Fruit fly (Drosophila melanogaster) whole organism, embryonic: ENCODE data around the gene CG5697.

ENCODE experiments used
- ATbp ChIP-seq: fragments of 200-800 bp; sonication (Bioruptor generic); optimal IDR thresholded peaks from 2 replicates; lab custom pipeline; 2017; ENCODE audit warnings: missing biosample characterization, mild to moderate bottlenecking, missing genetic modification characterization, missing genetic modification reagents
- Awh ChIP-seq: fragments of 200-800 bp; sonication (Bioruptor generic); IDR thresholded peaks from 2 replicates; pipeline ENCODE4, ENCODE4 v1.3.6; 2022; ENCODE audit warnings: missing biosample characterization, missing genetic modification characterization
- CG10565 ChIP-seq: fragments of 200-800 bp; sonication (Bioruptor generic); optimal IDR thresholded peaks from 3 replicates; lab custom pipeline; 2016; ENCODE audit warnings: missing biosample characterization, mild to moderate bottlenecking, missing genetic modification characterization
- CG10959 ChIP-seq: fragments of 200-800 bp; sonication (Bioruptor generic); IDR thresholded peaks from 2 replicates; pipeline ENCODE4 v1.3.6; 2022; ENCODE audit warnings: missing biosample characterization, missing genetic modification characterization
- CG12071 ChIP-seq: fragments of 200-800 bp; sonication (Bioruptor generic); optimal IDR thresholded peaks from 3 replicates; lab custom pipeline; 2018; ENCODE audit warnings: missing biosample characterization, mild to moderate bottlenecking, missing genetic modification characterization
- CG14014 ChIP-seq: fragments of 200-800 bp; sonication (Bioruptor generic); IDR thresholded peaks from 2 replicates; pipeline ENCODE4 v1.3.6; 2022; ENCODE audit warnings: missing biosample characterization, missing genetic modification characterization
- CG14441 ChIP-seq: fragments of 200-800 bp; sonication (Bioruptor generic); IDR thresholded peaks from 2 replicates; pipeline ENCODE4 v1.3.6; 2022; ENCODE audit warnings: missing biosample characterization, missing genetic modification characterization
- CG14860 ChIP-seq: fragments of 200-800 bp; sonication (Bioruptor generic); IDR thresholded peaks from 3 replicates; pipeline ENCODE4 v1.3.6; 2022; ENCODE audit warnings: missing biosample characterization, missing genetic modification characterization; ENCODE audit not compliant: partially characterized antibody
- CG15073 ChIP-seq: fragments of 200-800 bp; sonication (Bioruptor generic); optimal IDR thresholded peaks from 2 replicates; lab custom pipeline; 2016; ENCODE audit warnings: missing biosample characterization, missing genetic modification characterization
- CG1603 ChIP-seq: fragments of 200-800 bp; sonication (Bioruptor generic); optimal IDR thresholded peaks from 2 replicates; lab custom pipeline; 2019; ENCODE audit warnings: missing biosample characterization, mild to moderate bottlenecking, missing genetic modification characterization, moderate library complexity
- CG16815 ChIP-seq: fragments of 200-800 bp; sonication (Bioruptor generic); optimal IDR thresholded peaks from 3 replicates; lab custom pipeline; 2017; ENCODE audit warnings: missing biosample characterization, mild to moderate bottlenecking, missing genetic modification characterization
- CG17568 ChIP-seq: fragments of 200-800 bp; sonication (Bioruptor generic); optimal IDR thresholded peaks from 2 replicates; lab custom pipeline; 2018; ENCODE audit warnings: missing biosample characterization, mild to moderate bottlenecking, missing genetic modification characterization, moderate library complexity
- CG2199 ChIP-seq: fragments of 200-800 bp; sonication (Bioruptor generic); IDR thresholded peaks from 3 replicates; pipeline ENCODE4 v1.3.6; 2022; ENCODE audit warnings: missing biosample characterization, missing genetic modification characterization
- CG32767 ChIP-seq: fragments of 200-800 bp; sonication (Bioruptor generic); IDR thresholded peaks from 2 replicates; pipeline ENCODE4 v1.3.6; 2022; ENCODE audit warnings: missing biosample characterization, missing genetic modification characterization
- CG8765 ChIP-seq: fragments of 200-800 bp; sonication (Bioruptor generic); IDR thresholded peaks from 2 replicates; pipeline ENCODE4 v1.3.6; 2022; ENCODE audit warnings: missing biosample characterization, missing genetic modification characterization
- CG9215 ChIP-seq: fragments of 200-800 bp; sonication (Bioruptor generic); IDR thresholded peaks from 2 replicates; pipeline ENCODE4 v1.3.6; 2022; ENCODE audit warnings: missing biosample characterization, missing genetic modification characterization
- CG9437 ChIP-seq: fragments of 200-800 bp; sonication (Bioruptor generic); optimal IDR thresholded peaks from 2 replicates; lab custom pipeline; 2018; ENCODE audit warnings: missing biosample characterization, mild to moderate bottlenecking, missing genetic modification characterization
- CG9932 ChIP-seq: fragments of 200-800 bp; sonication (Bioruptor generic); IDR thresholded peaks from 2 replicates; pipeline ENCODE4 v1.3.6; 2022; ENCODE audit warnings: missing biosample characterization, missing genetic modification characterization
- Deaf1 ChIP-seq: fragments of 200-800 bp; optimal IDR thresholded peaks from 3 replicates; lab custom pipeline; 2019; ENCODE audit warnings: missing biosample characterization, mild to moderate bottlenecking, missing genetic modification characterization, moderate library complexity
- Hr78 ChIP-seq, 2 experiments: fragments of 200-800 bp in 1 of 2; fragments of >200 bp in 1 of 2; sonication (Bioruptor generic) in 1 of 2; optimal IDR thresholded peaks; 2 replicates each; lab custom pipeline; 2017 to 2019; ENCODE audit warnings: missing biosample characterization in 2 of 2, missing genetic modification characterization in 2 of 2, mild to moderate bottlenecking in 1 of 2, moderate library complexity in 1 of 2
- MBD-R2 ChIP-seq: fragments of 200-800 bp; sonication (Bioruptor generic); IDR thresholded peaks from 2 replicates; pipeline ENCODE4 v1.3.6; 2022; ENCODE audit warnings: missing biosample characterization, missing genetic modification characterization
- Med ChIP-seq: fragments of 200-800 bp; sonication (Bioruptor generic); peaks from one replicate; lab custom pipeline; 2016; ENCODE audit warnings: missing biosample characterization, missing genetic modification characterization, mild to moderate bottlenecking, inconsistent platforms, moderate library complexity
- Mes4 ChIP-seq: fragments of 200-800 bp; sonication (Bioruptor generic); optimal IDR thresholded peaks from 2 replicates; lab custom pipeline; 2016; ENCODE audit warnings: missing biosample characterization, missing genetic modification characterization
- Poxn ChIP-seq: fragments of 200-800 bp; sonication (Bioruptor generic); IDR thresholded peaks from 2 replicates; pipeline ENCODE4 v1.3.6; 2022; ENCODE audit warnings: missing biosample characterization, missing genetic modification characterization
- Ptx1 ChIP-seq: fragments of 200-800 bp; sonication (Bioruptor generic); IDR thresholded peaks from 2 replicates; pipeline ENCODE4 v1.3.6; 2022; ENCODE audit warnings: missing biosample characterization, missing genetic modification characterization
- Sox102F ChIP-seq: fragments of 200-800 bp; sonication (Bioruptor generic); optimal IDR thresholded peaks from 2 replicates; lab custom pipeline; 2018; ENCODE audit warnings: missing biosample characterization, mild to moderate bottlenecking, missing genetic modification characterization, moderate library complexity
- bsh ChIP-seq, 2 experiments: fragments of 200-800 bp; sonication (Bioruptor generic); optimal IDR thresholded peaks; 2 replicates each; lab custom pipeline; 2017 to 2018; ENCODE audit warnings: mild to moderate bottlenecking in 2 of 2, missing biosample characterization in 2 of 2, missing genetic modification characterization in 2 of 2, moderate library complexity in 1 of 2
- chinmo ChIP-seq: fragments of 200-800 bp; sonication (Bioruptor generic); IDR thresholded peaks from 4 replicates; pipeline ENCODE4 v1.3.6; 2022; ENCODE audit warnings: missing biosample characterization, missing genetic modification characterization; ENCODE audit not compliant: partially characterized antibody
- grau ChIP-seq: fragments of 200-800 bp; optimal IDR thresholded peaks from 3 replicates; lab custom pipeline; 2019; ENCODE audit warnings: missing biosample characterization, mild to moderate bottlenecking, missing genetic modification characterization, moderate library complexity
- grn ChIP-seq: fragments of 200-800 bp; sonication (Bioruptor generic); optimal IDR thresholded peaks from 3 replicates; lab custom pipeline; 2017; ENCODE audit warnings: missing biosample characterization, missing genetic modification characterization
- hb ChIP-seq: fragments of 200-800 bp; sonication (Bioruptor generic); IDR thresholded peaks from 3 replicates; pipeline ENCODE4 v1.3.6; 2022; ENCODE audit warnings: missing biosample characterization, missing genetic modification characterization; ENCODE audit not compliant: partially characterized antibody
- odd ChIP-seq: fragments of 200-800 bp; sonication (Bioruptor generic); optimal IDR thresholded peaks from 2 replicates; lab custom pipeline; 2017; ENCODE audit warnings: missing biosample characterization, mild to moderate bottlenecking, missing genetic modification characterization
- p53 ChIP-seq: fragments of 200-800 bp; sonication (Bioruptor generic); optimal IDR thresholded peaks from 2 replicates; lab custom pipeline; 2016; ENCODE audit warnings: missing biosample characterization, missing genetic modification characterization
- peb ChIP-seq: fragments of 200-800 bp; sonication (Bioruptor generic); IDR thresholded peaks from 2 replicates; pipeline ENCODE4 v1.3.6; 2022; ENCODE audit warnings: missing biosample characterization, missing genetic modification characterization
- pzg ChIP-seq: fragments of 200-800 bp; sonication (Bioruptor generic); optimal IDR thresholded peaks from 3 replicates; lab custom pipeline; 2018; ENCODE audit warnings: missing biosample characterization, mild to moderate bottlenecking, missing genetic modification characterization, moderate library complexity
- sens ChIP-seq: fragments of 200-800 bp; sonication (Bioruptor generic); peaks from one replicate; lab custom pipeline; 2016; ENCODE audit warnings: missing biosample characterization, missing genetic modification characterization
- slbo ChIP-seq: fragments of 200-800 bp; sonication (Bioruptor generic); IDR thresholded peaks from 2 replicates; pipeline ENCODE4 v1.3.6; 2022; ENCODE audit warnings: missing biosample characterization, missing genetic modification characterization
- vvl ChIP-seq: fragments of 200-800 bp; sonication (Bioruptor generic); IDR thresholded peaks from 2 replicates; pipeline ENCODE4 v1.3.6; 2022; ENCODE audit warnings: missing biosample characterization, missing genetic modification characterization
- z ChIP-seq: fragments of 200-800 bp; sonication (Bioruptor generic); IDR thresholded peaks from 3 replicates; pipeline ENCODE4 v1.3.6; 2022; ENCODE audit warnings: missing biosample characterization, missing genetic modification characterization

Gene CG5697

dm6 chr3R:21023902-21024541, 8.3 kb downstream of the CG5697 start, which contains the start of gene peg (continued):
- TF ChIP-seq peb (GFP tag; lab: Robert Waterston, UW) (no peak), CG1603 (tag; lab: Kevin White, UChicago) (no peak), vvl (GFP tag; lab: Robert Waterston, UW) (peak; percentile 76), Mes4 (no peak), p53 (GFP tag; lab: Kevin White, UChicago) (no peak), CG2199 (GFP tag; lab: Robert Waterston, UW) (0 out of 3 replicates have a peak, but pooled peaks have one; percentile 10), Hr78 (GFP tag; optimal IDR thresholded peaks at IDR 0.05; lab: Kevin White, UChicago) (no peak), CG8765 (GFP tag; lab: Robert Waterston, UW) (no peak), pzg (no peak), Ptx1 (no peak), ATbp (GFP tag; lab: Kevin White, UChicago) (no peak), Poxn (GFP tag; lab: Robert Waterston, UW) (no peak), CG9437 (GFP tag; lab: Kevin White, UChicago) (no peak), odd (GFP tag; lab: Kevin White, UChicago) (no peak), MBD-R2 (GFP tag; lab: Robert Waterston, UW) (no peak), hb (GFP tag; lab: Robert Waterston, UW) (no peak), CG9215 (GFP tag; lab: Robert Waterston, UW) (no peak), CG14860 (GFP tag; lab: Robert Waterston, UW) (no peak), z (GFP tag; lab: Robert Waterston, UW) (no peak), CG14014 (no peak), CG12071 (GFP tag; lab: Kevin White, UChicago) (no peak), CG17568 (GFP tag; lab: Kevin White, UChicago) (no peak), sens (GFP tag; lab: Kevin White, UChicago) (peak; percentile 57), Deaf1 (tag; lab: Kevin White, UChicago) (peak; percentile 61), Med (GFP tag; lab: Kevin White, UChicago) (peak; percentile 37), grau (tag; lab: Kevin White, UChicago) (peak; percentile 23), CG14441 (GFP tag; lab: Robert Waterston, UW) (no peak), CG10565 (no peak), bsh (GFP tag; optimal IDR thresholded peaks at IDR 0.05; lab: Kevin White, UChicago) (no peak), CG15073 (GFP tag; lab: Kevin White, UChicago) (no peak), slbo (GFP tag; lab: Robert Waterston, UW) (0 out of 2 replicates have a peak, but pooled peaks have one; percentile 4), CG16815 (no peak), CG10959 (GFP tag; lab: Robert Waterston, UW) (no peak)

DNA sequence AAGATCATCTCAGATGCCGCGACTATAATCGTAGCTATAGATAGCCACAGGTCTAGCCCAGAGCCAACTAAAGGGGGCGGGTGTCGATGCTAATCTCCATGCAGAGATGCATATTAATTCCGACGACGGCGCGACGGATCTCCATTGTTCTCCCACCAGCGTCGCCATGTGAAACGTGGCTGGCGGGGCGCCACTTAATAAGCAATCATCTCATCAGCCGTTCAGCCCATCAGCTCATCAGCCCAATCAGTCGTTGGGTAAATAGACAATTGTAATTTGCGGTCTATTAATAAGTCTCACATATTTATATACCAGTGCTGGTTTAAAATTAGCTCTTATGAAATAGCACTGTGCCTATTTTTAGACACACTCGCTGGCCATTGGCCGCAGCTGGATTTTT, 9.8 kb downstream of the CG5697 start:
- TF ChIP-seq CG32767: no peak
- TF ChIP-seq ATbp (GFP tag; lab: Kevin White, UChicago): peak; percentile 28
- peak; percentile 17 for TF ChIP-seq grn (GFP tag; lab: Kevin White, UChicago)
- TF ChIP-seq CG9932 (GFP tag; lab: Robert Waterston, UW): no peak
- TF ChIP-seq chinmo (GFP tag; lab: Robert Waterston, UW): peak; percentile 70; the same call in 1 of the 4 replicates
- TF ChIP-seq Sox102F (GFP tag; lab: Kevin White, UChicago): peak; percentile 34
- TF ChIP-seq Awh (GFP tag; lab: Robert Waterston, UW): peak; percentile 79
